Worm (Caenorhabditis elegans): ENCODE data around the gene F23H12.3.

DNA sequence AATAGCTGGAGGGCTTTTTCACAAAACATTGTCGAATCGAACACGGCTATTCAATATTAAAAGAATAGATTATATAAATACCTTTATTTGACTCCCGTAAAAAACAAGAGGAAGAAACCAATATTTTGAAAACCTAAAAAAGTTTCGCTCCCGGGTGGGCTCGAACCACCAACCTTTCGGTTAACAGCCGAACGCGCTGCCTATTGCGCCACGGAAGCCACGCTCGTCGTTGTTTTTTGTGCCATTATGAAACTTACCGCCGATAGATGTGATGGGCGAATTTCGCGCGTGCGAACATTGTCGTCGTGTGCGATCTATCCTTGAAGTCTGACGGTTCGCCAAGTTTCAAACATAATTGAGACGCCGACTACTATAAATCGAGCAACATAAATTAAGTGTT, 13.1 kb upstream of the F23H12.3 start:
- TF ChIP-seq nfyb-1 (GFP tag; IDR thresholded peaks at IDR 0.05) = no peak; the same call in 1 of the 2 replicates
- no peak for TF ChIP-seq egl-44 (GFP tag; IDR thresholded peaks at IDR 0.05)
- peak; percentile 24 for TF ChIP-seq snpc-4 (GFP tag; optimal IDR thresholded peaks at IDR 0.05)
- TF ChIP-seq snpc-4 (tag; optimal IDR thresholded peaks at IDR 0.05) = peak in 1 of 4 experiments; percentile 4
- TF ChIP-seq somi-1 (GFP tag; optimal IDR thresholded peaks at IDR 0.05) = no peak
- TF ChIP-seq zim-3 (tag; optimal IDR thresholded peaks at IDR 0.05) = no peak
- TF ChIP-seq zfh-2 (GFP tag; conservative IDR thresholded peaks at IDR 0.05) = no peak
